Fruit fly (Drosophila melanogaster) whole organism, wandering third instar larva: ENCODE data around the gene AnxB11.

ENCODE experiments used
- Dfd ChIP-seq: fragments of >200 bp; optimal IDR thresholded peaks from 2 replicates; lab custom pipeline; 2017; ENCODE audit warnings: missing biosample characterization, missing genetic modification characterization
- OdsH ChIP-seq: fragments of 200-800 bp; sonication (Bioruptor generic); optimal IDR thresholded peaks from 2 replicates; lab custom pipeline; 2016; ENCODE audit warnings: missing biosample characterization, mild to moderate bottlenecking, missing genetic modification characterization
- Sp1 ChIP-seq: fragments of 200-800 bp; sonication (Bioruptor generic); optimal IDR thresholded peaks from 3 replicates; lab custom pipeline; 2019; ENCODE audit warnings: missing biosample characterization, mild to moderate bottlenecking, missing genetic modification characterization, moderate library complexity
- br ChIP-seq: fragments of 200-800 bp; sonication (Bioruptor generic); optimal IDR thresholded peaks from 2 replicates; lab custom pipeline; 2016; ENCODE audit warnings: missing biosample characterization, missing genetic modification characterization
- dl ChIP-seq, 2 experiments: fragments of 175-275, 200-275 bp in 1 of 2; fragments of 200-275 bp in 1 of 2; sonication (Bioruptor generic); optimal IDR thresholded peaks; lab custom pipeline; 2018; ENCODE audit warnings: mild to moderate bottlenecking in 2 of 2, missing biosample characterization in 2 of 2, missing genetic modification characterization in 2 of 2, moderate library complexity in 2 of 2; ENCODE audit not compliant: partially characterized antibody in 2 of 2, insufficient read depth in 1 of 2
- dsf ChIP-seq: sonication (Bioruptor generic); optimal IDR thresholded peaks from 2 replicates; lab custom pipeline; 2016; ENCODE audit warnings: missing biosample characterization, missing genetic modification characterization, borderline replicate concordance
- foxo ChIP-seq, 2 experiments: fragments of 200-800 bp; sonication (Bioruptor generic); optimal IDR thresholded peaks; 2 replicates in 1 of 2; 3 replicates in 1 of 2; lab custom pipeline; 2016 to 2017; ENCODE audit warnings: missing biosample characterization in 2 of 2, missing genetic modification characterization in 2 of 2
- jim ChIP-seq: fragments of 175-275, 200-325 bp; sonication (Bioruptor generic); optimal IDR thresholded peaks from 2 replicates; lab custom pipeline; 2016; ENCODE audit warnings: missing biosample characterization, mild to moderate bottlenecking, missing genetic modification characterization
- pan ChIP-seq: fragments of >200 bp; optimal IDR thresholded peaks from 2 replicates; lab custom pipeline; 2017
- psq ChIP-seq: fragments of 200-800 bp; sonication (Bioruptor generic); optimal IDR thresholded peaks from 3 replicates; lab custom pipeline; 2017; ENCODE audit warnings: missing biosample characterization, mild to moderate bottlenecking, missing genetic modification characterization, moderate library complexity
- sv ChIP-seq: fragments of 200-800 bp; sonication (Bioruptor generic); optimal IDR thresholded peaks from 3 replicates; lab custom pipeline; 2016; ENCODE audit warnings: missing biosample characterization, missing genetic modification characterization

dm6 chrX:16420048-16420447, 2.0 kb downstream of the AnxB11 start:
- TF ChIP-seq psq (GFP tag; lab: Kevin White, UChicago) (no peak), pan (lab: Kevin White, UChicago) (no peak), jim (GFP tag; lab: Kevin White, UChicago) (no peak), Dfd (GFP tag; lab: Kevin White, UChicago) (no peak), dl (GFP tag; optimal IDR thresholded peaks at IDR 0.05; lab: Kevin White, UChicago; ENCODE audit: insufficient read depth in 1 of 2, partially characterized antibody in 2 of 2) (no peak), foxo (GFP tag; optimal IDR thresholded peaks at IDR 0.05; lab: Kevin White, UChicago) (no peak), dsf (GFP tag; lab: Kevin White, UChicago) (no peak), Sp1 (GFP tag; lab: Kevin White, UChicago) (no peak), br (GFP tag; lab: Kevin White, UChicago) (no peak), sv (GFP tag; lab: Kevin White, UChicago) (no peak), OdsH (GFP tag; lab: Kevin White, UChicago) (no peak)
